Worm (Caenorhabditis elegans): ENCODE measurements around the gene nhr-3.

The nhr-3 gene

ce11 chrX:14557352-14557935, 860 bp upstream of the nhr-3 start (continued):
- TF ChIP-seq Y95B8A.8 (GFP tag; IDR thresholded peaks at IDR 0.05) (no peak), ceh-27 (GFP tag; optimal IDR thresholded peaks at IDR 0.05) (peak; percentile 68), ceh-100 (GFP tag; IDR thresholded peaks at IDR 0.05) (no peak)

DNA sequence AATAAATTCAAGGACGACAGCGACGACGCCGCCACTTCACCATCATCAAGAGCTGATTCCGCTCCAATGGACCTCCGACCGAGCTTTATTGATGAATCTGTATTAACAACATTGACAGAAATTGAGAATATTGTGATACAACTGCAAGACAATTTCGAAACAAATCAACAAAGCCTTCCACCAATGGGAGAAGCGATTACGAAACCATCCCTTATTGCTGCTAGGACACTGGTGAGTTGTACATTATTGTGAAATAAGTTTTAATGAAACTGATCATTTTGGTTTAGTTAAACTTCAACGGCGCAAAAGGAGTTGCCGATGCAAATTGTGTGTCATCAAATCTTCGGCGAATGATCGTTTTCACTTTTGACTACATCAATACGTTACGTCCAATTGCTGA, 780 bp downstream of the nhr-3 start:
- TF ChIP-seq cebp-1 (GFP tag; IDR thresholded peaks at IDR 0.05) (0 out of 2 replicates have a peak, but pooled peaks have one; percentile 25), cebp-1 (tag; optimal IDR thresholded peaks at IDR 0.05) (peak; percentile 93), egrh-3 (GFP tag; IDR thresholded peaks at IDR 0.05) (no peak), aptf-2 (GFP tag; conservative IDR thresholded peaks at IDR 0.05) (no peak), nhr-179 (tag; optimal IDR thresholded peaks at IDR 0.05) (no peak), K12H6.12 (tag; optimal IDR thresholded peaks at IDR 0.05) (no peak), sea-2 (GFP tag; IDR thresholded peaks at IDR 0.05) (no peak), nfyb-1 (GFP tag; IDR thresholded peaks at IDR 0.05) (0 out of 2 replicates have a peak, but pooled peaks have one; percentile 34), C17E4.6 (GFP tag; IDR thresholded peaks at IDR 0.05) (no peak)

ce11 chrX:14559519-14560296, 1.4 kb downstream of the nhr-3 start:
- TF ChIP-seq hmg-1.2 (GFP tag; IDR thresholded peaks at IDR 0.05) (peak; percentile 7; the same call in 1 of the 2 replicates), lin-26 (GFP tag; IDR thresholded peaks at IDR 0.05) (no peak)

- TF ChIP-seq F37B4.10 (GFP tag; IDR thresholded peaks at IDR 0.05): no peak
- TF ChIP-seq lir-1 (GFP tag; conservative IDR thresholded peaks at IDR 0.05): no peak
- no peak for TF ChIP-seq Y95B8A.8 (GFP tag; IDR thresholded peaks at IDR 0.05)
- TF ChIP-seq pha-4 (tag; optimal IDR thresholded peaks at IDR 0.05): peak; percentile 83
- peak; percentile 66 for TF ChIP-seq tlf-1 (GFP tag; optimal IDR thresholded peaks at IDR 0.05)
- peak; percentile 52 for TF ChIP-seq mcd-1 (GFP tag; IDR thresholded peaks at IDR 0.05)
- TF ChIP-seq F23B12.7 (tag; optimal IDR thresholded peaks at IDR 0.05; ENCODE audit: insufficient read depth): peak; percentile 56
- no peak for TF ChIP-seq nfya-2 (GFP tag; IDR thresholded peaks at IDR 0.05)
- no peak for TF ChIP-seq mxl-1 (tag; optimal IDR thresholded peaks at IDR 0.05)
- no peak for TF ChIP-seq nhr-27 (tag; optimal IDR thresholded peaks at IDR 0.05)
- TF ChIP-seq Y67H2A.10 (GFP tag; conservative IDR thresholded peaks at IDR 0.05): no peak
- no peak for TF ChIP-seq hmg-20 (GFP tag; IDR thresholded peaks at IDR 0.05)
- no peak for TF ChIP-seq ceh-100 (GFP tag; IDR thresholded peaks at IDR 0.05)
- peak; percentile 70 for TF ChIP-seq unc-62 (GFP tag; optimal IDR thresholded peaks at IDR 0.05)
- TF ChIP-seq rcor-1 (GFP tag; IDR thresholded peaks at IDR 0.05): peak; percentile 49
- TF ChIP-seq lsy-27 (tag; optimal IDR thresholded peaks at IDR 0.05; ENCODE audit: borderline replicate concordance, insufficient read depth): no peak
- TF ChIP-seq cebp-2 (GFP tag; IDR thresholded peaks at IDR 0.05): no peak
- no peak for TF ChIP-seq lin-35 (GFP tag; optimal IDR thresholded peaks at IDR 0.05)
- no peak for TF ChIP-seq nhr-179 (tag; optimal IDR thresholded peaks at IDR 0.05)
- TF ChIP-seq lsl-1 (GFP tag; optimal IDR thresholded peaks at IDR 0.05): no peak
- TF ChIP-seq dpl-1 (GFP tag; optimal IDR thresholded peaks at IDR 0.05): no peak
- TF ChIP-seq madf-6 (GFP tag; IDR thresholded peaks at IDR 0.05): no peak
- TF ChIP-seq D2030.7 (GFP tag; IDR thresholded peaks at IDR 0.05): no peak
- TF ChIP-seq attf-6 (GFP tag; IDR thresholded peaks at IDR 0.05): no peak
- no peak for TF ChIP-seq him-1 (tag; optimal IDR thresholded peaks at IDR 0.05)
- TF ChIP-seq hlh-26 (GFP tag; conservative IDR thresholded peaks at IDR 0.05): no peak
- TF ChIP-seq T07F8.4 (tag; optimal IDR thresholded peaks at IDR 0.05): no peak
- TF ChIP-seq lin-26 (GFP tag; IDR thresholded peaks at IDR 0.05): peak; percentile 46; the same call in 1 of the 2 replicates
- TF ChIP-seq sdz-38 (tag; optimal IDR thresholded peaks at IDR 0.05): no peak
- TF ChIP-seq ekl-4 (GFP tag; IDR thresholded peaks at IDR 0.05): no peak
- no peak for TF ChIP-seq rec-8 (tag; optimal IDR thresholded peaks at IDR 0.05)
- no peak for TF ChIP-seq F57C9.4 (tag; optimal IDR thresholded peaks at IDR 0.05)
These were observed 2.0 kb downstream of the nhr-3 start for ce11 chrX:14560297-14560680.

All from whole organism, young adult.